Fruit fly (Drosophila melanogaster) whole organism, embryonic: ENCODE measurements around the gene CG4497.

Experiments
- BtbVII ChIP-seq: fragments of 200-800 bp; sonication (Bioruptor generic); optimal IDR thresholded peaks from 3 replicates; lab custom pipeline; 2017; ENCODE audit warnings: missing biosample characterization, mild to moderate bottlenecking, missing genetic modification characterization
- CG1024 ChIP-seq: fragments of 200-800 bp; sonication (Bioruptor generic); IDR thresholded peaks from 2 replicates; pipeline ENCODE4 v1.3.6; 2022; ENCODE audit warnings: missing biosample characterization, missing genetic modification characterization
- CG13624 ChIP-seq: fragments of 200-800 bp; sonication (Bioruptor generic); optimal IDR thresholded peaks from 2 replicates; lab custom pipeline; 2016; ENCODE audit warnings: missing biosample characterization, missing genetic modification characterization
- CG15269 ChIP-seq: fragments of 200-800 bp; sonication (Bioruptor generic); optimal IDR thresholded peaks from 2 replicates; lab custom pipeline; 2018; ENCODE audit warnings: missing biosample characterization, mild to moderate bottlenecking, missing genetic modification characterization, moderate library complexity
- CG1529 ChIP-seq: fragments of 200-800 bp; sonication (Bioruptor generic); optimal IDR thresholded peaks from 3 replicates; lab custom pipeline; 2018; ENCODE audit warnings: missing biosample characterization, missing genetic modification characterization
- CG17829 ChIP-seq: fragments of 200-800 bp; optimal IDR thresholded peaks from 2 replicates; lab custom pipeline; 2019; ENCODE audit warnings: missing biosample characterization, mild to moderate bottlenecking, missing genetic modification characterization, moderate library complexity
- CG18619 ChIP-seq: fragments of 200-800 bp; sonication (Bioruptor generic); optimal IDR thresholded peaks from 3 replicates; lab custom pipeline; 2017; ENCODE audit warnings: missing biosample characterization, mild to moderate bottlenecking, missing genetic modification characterization
- CG31224 ChIP-seq: fragments of 200-800 bp; sonication (Bioruptor generic); IDR thresholded peaks from 2 replicates; pipeline ENCODE4 v1.3.6; 2022; ENCODE audit warnings: missing biosample characterization, missing genetic modification characterization
- CG33213 ChIP-seq: fragments of 200-800 bp; sonication (Bioruptor generic); optimal IDR thresholded peaks from 3 replicates; lab custom pipeline; 2016; ENCODE audit warnings: missing biosample characterization, missing genetic modification characterization
- CG8089 ChIP-seq: fragments of 200-800 bp; sonication (Bioruptor generic); optimal IDR thresholded peaks from 3 replicates; lab custom pipeline; 2016; ENCODE audit warnings: missing biosample characterization, missing genetic modification characterization
- CG8290 ChIP-seq, 3 experiments: fragments of 200-800 bp; sonication (Bioruptor generic); optimal IDR thresholded peaks; 2 replicates each; lab custom pipeline; 2016 to 2019; ENCODE audit warnings: missing biosample characterization in 3 of 3, missing genetic modification characterization in 3 of 3, mild to moderate bottlenecking in 2 of 3, moderate library complexity in 1 of 3
- CG8924 ChIP-seq: fragments of 200-800 bp; optimal IDR thresholded peaks from 3 replicates; lab custom pipeline; 2019; ENCODE audit warnings: missing biosample characterization, mild to moderate bottlenecking, missing genetic modification characterization, moderate library complexity
- CG9215 ChIP-seq: fragments of 200-800 bp; sonication (Bioruptor generic); IDR thresholded peaks from 2 replicates; pipeline ENCODE4 v1.3.6; 2022; ENCODE audit warnings: missing biosample characterization, missing genetic modification characterization
- CG9797 ChIP-seq: fragments of 200-800 bp; sonication (Bioruptor generic); optimal IDR thresholded peaks from 3 replicates; lab custom pipeline; 2018; ENCODE audit warnings: missing biosample characterization, mild to moderate bottlenecking, missing genetic modification characterization
- CG9876 ChIP-seq: fragments of 200-800 bp; sonication (Bioruptor generic); optimal IDR thresholded peaks from 2 replicates; lab custom pipeline; 2016; ENCODE audit warnings: missing biosample characterization, missing genetic modification characterization
- CG9932 ChIP-seq: fragments of 200-800 bp; sonication (Bioruptor generic); IDR thresholded peaks from 2 replicates; pipeline ENCODE4 v1.3.6; 2022; ENCODE audit warnings: missing biosample characterization, missing genetic modification characterization
- D ChIP-seq, 2 experiments: fragments of 200-800 bp in 1 of 2; fragments of >200 bp in 1 of 2; sonication (Bioruptor generic) in 1 of 2; optimal IDR thresholded peaks; 2 replicates in 1 of 2; 3 replicates in 1 of 2; lab custom pipeline; 2017; ENCODE audit warnings: mild to moderate bottlenecking in 1 of 2, missing biosample characterization in 1 of 2, missing genetic modification characterization in 1 of 2, missing genetic modification reagents in 1 of 2
- D19A ChIP-seq: fragments of 200-800 bp; optimal IDR thresholded peaks from 3 replicates; lab custom pipeline; 2019; ENCODE audit warnings: missing biosample characterization, mild to moderate bottlenecking, missing genetic modification characterization, moderate library complexity
- Doc2 ChIP-seq: fragments of 200-800 bp; sonication (Bioruptor generic); IDR thresholded peaks from 2 replicates; pipeline ENCODE4 v1.3.6; 2022; ENCODE audit warnings: missing biosample characterization, missing genetic modification characterization
- Eip74EF ChIP-seq, 2 experiments: fragments of 200-800 bp in 1 of 2; fragments of >200 bp in 1 of 2; sonication (Bioruptor generic) in 1 of 2; optimal IDR thresholded peaks; 2 replicates each; lab custom pipeline; 2017 to 2019; ENCODE audit warnings: missing biosample characterization in 2 of 2, missing genetic modification characterization in 2 of 2, mild to moderate bottlenecking in 1 of 2, moderate library complexity in 1 of 2
- Jarid2 ChIP-seq: fragments of 200-800 bp; sonication (Bioruptor generic); optimal IDR thresholded peaks from 3 replicates; lab custom pipeline; 2017; ENCODE audit warnings: mild to moderate bottlenecking, missing biosample characterization, missing genetic modification reagents, missing genetic modification characterization
- Med ChIP-seq: fragments of 200-800 bp; sonication (Bioruptor generic); peaks from one replicate; lab custom pipeline; 2016; ENCODE audit warnings: missing biosample characterization, missing genetic modification characterization, mild to moderate bottlenecking, inconsistent platforms, moderate library complexity
- Pdp1 ChIP-seq, 2 experiments: fragments of 200-800 bp; sonication (Bioruptor generic); optimal IDR thresholded peaks; 3 replicates each; lab custom pipeline; 2016; ENCODE audit warnings: missing biosample characterization in 2 of 2, missing genetic modification characterization in 2 of 2, mild to moderate bottlenecking in 1 of 2, moderate library complexity in 1 of 2
- Scr ChIP-seq: fragments of 200-800 bp; sonication (Bioruptor generic); IDR thresholded peaks from 2 replicates; pipeline ENCODE4 v1.3.6; 2022; ENCODE audit warnings: missing biosample characterization, missing genetic modification characterization; ENCODE audit not compliant: partially characterized antibody
- Side ChIP-seq: fragments of 200-800 bp; sonication (Bioruptor generic); optimal IDR thresholded peaks from 2 replicates; lab custom pipeline; 2016; ENCODE audit warnings: missing biosample characterization, missing genetic modification characterization
- TFAM ChIP-seq: fragments of 200-800 bp; sonication (Bioruptor generic); optimal IDR thresholded peaks from 2 replicates; lab custom pipeline; 2017; ENCODE audit warnings: missing biosample characterization, missing genetic modification characterization, inconsistent platforms
- Tbp ChIP-seq: fragments of >200 bp; optimal IDR thresholded peaks from 2 replicates; lab custom pipeline; 2018; ENCODE audit warnings: missing biosample characterization, missing genetic modification characterization
- ac ChIP-seq: fragments of 200-800 bp; sonication (Bioruptor generic); optimal IDR thresholded peaks from 3 replicates; lab custom pipeline; 2017; ENCODE audit warnings: missing biosample characterization, mild to moderate bottlenecking, missing genetic modification characterization
- ash1 ChIP-seq: fragments of 200-800 bp; sonication (Bioruptor generic); optimal IDR thresholded peaks from 2 replicates; lab custom pipeline; 2018; ENCODE audit warnings: missing biosample characterization, mild to moderate bottlenecking, missing genetic modification characterization
- bcd ChIP-seq: fragments of 200-800 bp; sonication (Bioruptor generic); optimal IDR thresholded peaks from 2 replicates; lab custom pipeline; 2017; ENCODE audit warnings: missing biosample characterization, mild to moderate bottlenecking, missing genetic modification characterization
- cas ChIP-seq: fragments of 200-800 bp; sonication (Bioruptor generic); IDR thresholded peaks from 2 replicates; pipeline ENCODE4 v1.3.6; 2022; ENCODE audit warnings: missing biosample characterization, missing genetic modification characterization
- chinmo ChIP-seq: fragments of 200-800 bp; sonication (Bioruptor generic); IDR thresholded peaks from 4 replicates; pipeline ENCODE4 v1.3.6; 2022; ENCODE audit warnings: missing biosample characterization, missing genetic modification characterization; ENCODE audit not compliant: partially characterized antibody
- da ChIP-seq: fragments of 200-800 bp; sonication (Bioruptor generic); optimal IDR thresholded peaks from 2 replicates; lab custom pipeline; 2016; ENCODE audit warnings: missing biosample characterization, missing genetic modification characterization
- dmrt99B ChIP-seq: fragments of 200-800 bp; sonication (Bioruptor generic); optimal IDR thresholded peaks from 2 replicates; lab custom pipeline; 2018; ENCODE audit warnings: missing biosample characterization, mild to moderate bottlenecking, missing genetic modification characterization, moderate library complexity
- hbn ChIP-seq: fragments of 200-800 bp; sonication (Bioruptor generic); IDR thresholded peaks from 2 replicates; pipeline ENCODE4 v1.3.6; 2022; ENCODE audit warnings: missing biosample characterization, missing genetic modification characterization; ENCODE audit not compliant: partially characterized antibody
- jumu ChIP-seq: fragments of 200-800 bp; sonication (Bioruptor generic); optimal IDR thresholded peaks from 3 replicates; lab custom pipeline; 2016; ENCODE audit warnings: missing biosample characterization, missing genetic modification characterization
- mld ChIP-seq: fragments of 200-800 bp; sonication (Bioruptor generic); IDR thresholded peaks from 3 replicates; pipeline ENCODE4 v1.3.6; 2022; ENCODE audit warnings: missing biosample characterization, missing genetic modification characterization; ENCODE audit not compliant: partially characterized antibody
- oc ChIP-seq: fragments of 200-800 bp; sonication (Bioruptor generic); optimal IDR thresholded peaks from 2 replicates; lab custom pipeline; 2018; ENCODE audit warnings: missing biosample characterization, mild to moderate bottlenecking, missing genetic modification characterization, moderate library complexity
- org-1 ChIP-seq: fragments of 200-800 bp; sonication (Bioruptor generic); optimal IDR thresholded peaks from 2 replicates; lab custom pipeline; 2017; ENCODE audit warnings: missing biosample characterization, missing genetic modification characterization
- pan ChIP-seq, 4 experiments: fragments of >200 bp in 3 of 4; fragments of 200-800 bp in 1 of 4; sonication (Bioruptor generic) in 1 of 4; optimal IDR thresholded peaks in 3 of 4; IDR thresholded peaks in 1 of 4; 2 replicates each; pipeline versions ENCODE4 v1.3.6 to Lab custom; 2017 to 2022; ENCODE audit warnings: missing biosample characterization in 2 of 4, missing genetic modification characterization in 2 of 4, mixed read lengths in 1 of 4
- row ChIP-seq: fragments of 200-800 bp; sonication (Bioruptor generic); IDR thresholded peaks from 3 replicates; pipeline ENCODE4 v1.3.6; 2022; ENCODE audit warnings: missing biosample characterization, missing genetic modification characterization
- sens ChIP-seq: fragments of 200-800 bp; sonication (Bioruptor generic); peaks from one replicate; lab custom pipeline; 2016; ENCODE audit warnings: missing biosample characterization, missing genetic modification characterization
- sim ChIP-seq: fragments of 200-800 bp; sonication (Bioruptor generic); IDR thresholded peaks from 2 replicates; pipeline ENCODE4 v1.3.6; 2022; ENCODE audit warnings: missing biosample characterization, missing genetic modification characterization
- stwl ChIP-seq: fragments of 200-800 bp; sonication (Bioruptor generic); optimal IDR thresholded peaks from 3 replicates; lab custom pipeline; 2018; ENCODE audit warnings: missing biosample characterization, mild to moderate bottlenecking, missing genetic modification characterization, moderate library complexity
- sug ChIP-seq: fragments of 200-800 bp; optimal IDR thresholded peaks from 2 replicates; lab custom pipeline; 2019; ENCODE audit warnings: missing biosample characterization, mild to moderate bottlenecking, missing genetic modification characterization, moderate library complexity
- tgo ChIP-seq: fragments of 200-800 bp; sonication (Bioruptor generic); IDR thresholded peaks from 3 replicates; pipeline ENCODE4 v1.3.6; 2022; ENCODE audit warnings: missing biosample characterization, missing genetic modification characterization
- unpg ChIP-seq: fragments of 200-800 bp; sonication (Bioruptor generic); optimal IDR thresholded peaks from 3 replicates; lab custom pipeline; 2018; ENCODE audit warnings: missing biosample characterization, mild to moderate bottlenecking, missing genetic modification characterization, moderate library complexity
- vvl ChIP-seq: fragments of 200-800 bp; sonication (Bioruptor generic); IDR thresholded peaks from 2 replicates; pipeline ENCODE4 v1.3.6; 2022; ENCODE audit warnings: missing biosample characterization, missing genetic modification characterization
- wek ChIP-seq: fragments of 200-800 bp; sonication (Bioruptor generic); optimal IDR thresholded peaks from 3 replicates; lab custom pipeline; 2018; ENCODE audit warnings: missing biosample characterization, mild to moderate bottlenecking, missing genetic modification characterization, moderate library complexity

Gene CG4497

DNA sequence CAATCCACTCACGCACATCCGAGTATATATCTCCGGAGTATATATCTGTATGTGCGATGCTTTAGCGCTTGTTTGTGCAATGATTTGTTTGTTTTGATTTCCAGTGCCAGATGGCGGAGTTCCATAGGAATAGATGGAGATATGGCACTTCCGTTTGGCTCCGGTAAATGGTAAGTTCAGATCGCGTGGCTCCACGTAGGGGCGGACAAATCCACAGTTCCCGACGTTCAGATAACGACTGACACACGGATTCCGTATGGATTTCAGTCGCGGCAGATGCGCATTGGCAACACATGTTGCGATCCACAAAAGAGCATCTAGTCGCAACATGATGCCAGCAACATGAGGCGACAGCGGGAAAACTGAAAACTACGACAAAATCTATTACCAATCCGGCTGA, 36.9 kb downstream of the CG4497 start, which contains the start of gene Pvf3:
TSS of gene Pvf3 (minus strand) at position 240 of the 400 bp plus-strand sequence.
- no peak for TF ChIP-seq Tbp (GFP tag; lab: Kevin White, UChicago)
- no peak for TF ChIP-seq CG9797
- TF ChIP-seq CG18619 (GFP tag; lab: Kevin White, UChicago), result no peak
- no peak for TF ChIP-seq Scr (GFP tag; lab: Robert Waterston, UW)
- no peak for TF ChIP-seq BtbVII (GFP tag; lab: Kevin White, UChicago)
- TF ChIP-seq vvl (GFP tag; lab: Robert Waterston, UW), result 0 out of 2 replicates have a peak, but pooled peaks have one; percentile 31
- TF ChIP-seq row, result no peak
- no peak for TF ChIP-seq pan (optimal IDR thresholded peaks at IDR 0.05; lab: Kevin White, UChicago)
- TF ChIP-seq pan (GFP tag; optimal IDR thresholded peaks at IDR 0.05 in 1 of 2, IDR thresholded peaks at IDR 0.05 in 1 of 2), result no peak
- no peak for TF ChIP-seq ash1 (GFP tag; lab: Kevin White, UChicago)
- no peak for TF ChIP-seq CG33213
- no peak for TF ChIP-seq cas (GFP tag; lab: Robert Waterston, UW)
- TF ChIP-seq CG15269 (tag; lab: Kevin White, UChicago), result no peak
- TF ChIP-seq Pdp1 (GFP tag; optimal IDR thresholded peaks at IDR 0.05; lab: Kevin White, UChicago), result no peak
- TF ChIP-seq CG13624 (GFP tag; lab: Kevin White, UChicago), result no peak
- peak; percentile 14 for TF ChIP-seq da
- peak; percentile 24; the same call in 1 of the 2 replicates for TF ChIP-seq CG1024 (GFP tag; lab: Robert Waterston, UW)
- peak; percentile 94 for TF ChIP-seq Jarid2 (GFP tag; lab: Kevin White, UChicago)
- no peak for TF ChIP-seq jumu (GFP tag; lab: Kevin White, UChicago)
- TF ChIP-seq org-1 (GFP tag; lab: Kevin White, UChicago), result peak; percentile 1
- peak; percentile 24 for TF ChIP-seq wek
- TF ChIP-seq bcd (GFP tag; lab: Kevin White, UChicago), result no peak
- TF ChIP-seq CG8089 (GFP tag; lab: Kevin White, UChicago), result no peak
- TF ChIP-seq unpg (GFP tag; lab: Kevin White, UChicago), result no peak
- TF ChIP-seq CG1529 (GFP tag; lab: Kevin White, UChicago), result no peak
- no peak for TF ChIP-seq dmrt99B (tag; lab: Kevin White, UChicago)
- no peak for TF ChIP-seq D (optimal IDR thresholded peaks at IDR 0.05; lab: Kevin White, UChicago)
- no peak for TF ChIP-seq D (GFP tag; optimal IDR thresholded peaks at IDR 0.05; lab: Kevin White, UChicago)
- TF ChIP-seq Eip74EF (GFP tag; optimal IDR thresholded peaks at IDR 0.05; lab: Kevin White, UChicago), result no peak
- no peak for TF ChIP-seq TFAM (GFP tag; lab: Kevin White, UChicago)
- no peak for TF ChIP-seq ac
- TF ChIP-seq stwl, result peak; percentile 14
- TF ChIP-seq CG31224 (GFP tag; lab: Robert Waterston, UW), result no peak
- peak; percentile 78; the same call in 3 of the 4 replicates for TF ChIP-seq chinmo (GFP tag; lab: Robert Waterston, UW)
- no peak for TF ChIP-seq CG9876 (GFP tag; lab: Kevin White, UChicago)
- no peak for TF ChIP-seq Doc2 (GFP tag; lab: Robert Waterston, UW)
- no peak for TF ChIP-seq Side
- no peak for TF ChIP-seq CG9215 (GFP tag; lab: Robert Waterston, UW)
- 0 out of 3 replicates have a peak, but pooled peaks have one; percentile 18 for TF ChIP-seq mld (GFP tag; lab: Robert Waterston, UW)
- no peak for TF ChIP-seq hbn (GFP tag; lab: Robert Waterston, UW)
- TF ChIP-seq CG9932, result no peak
- TF ChIP-seq CG8924 (tag; lab: Kevin White, UChicago), result no peak
- no peak for TF ChIP-seq sim
- TF ChIP-seq D19A, result no peak
- no peak for TF ChIP-seq oc (tag; lab: Kevin White, UChicago)
- TF ChIP-seq tgo (GFP tag; lab: Robert Waterston, UW), result no peak
- no peak for TF ChIP-seq CG8290 (GFP tag; optimal IDR thresholded peaks at IDR 0.05; lab: Kevin White, UChicago)
- peak in 1 of 2 experiments; percentile 44 for TF ChIP-seq CG8290 (tag; optimal IDR thresholded peaks at IDR 0.05; lab: Kevin White, UChicago)
- peak; percentile 52 for TF ChIP-seq sens (GFP tag; lab: Kevin White, UChicago)
- no peak for TF ChIP-seq CG17829 (tag; lab: Kevin White, UChicago)
- peak; percentile 72 for TF ChIP-seq Med (GFP tag; lab: Kevin White, UChicago)
- no peak for TF ChIP-seq sug (tag; lab: Kevin White, UChicago)
